Worm (Caenorhabditis elegans) whole organism, L2 larva: ENCODE results near the gene drr-1.

Experiments
- aly-2 ChIP-seq: fragments of 150-350 bp; optimal IDR thresholded peaks from 2 replicates; lab custom pipeline; 2014; ENCODE audit warnings: missing biosample characterization, missing genetic modification characterization
- egl-27 ChIP-seq: sonication (generic microtip); optimal IDR thresholded peaks from 3 replicates; lab custom pipeline; 2017; ENCODE audit warnings: missing biosample characterization, missing genetic modification reagents, missing genetic modification characterization
- elt-1 ChIP-seq: fragments of 150-350 bp; optimal IDR thresholded peaks from 2 replicates; lab custom pipeline; 2014; ENCODE audit warnings: missing biosample characterization, missing genetic modification characterization
- lsy-2 ChIP-seq, 2 experiments: fragments of 150-350 bp in 1 of 2; sonication (generic microtip) in 1 of 2; optimal IDR thresholded peaks; 2 replicates each; lab custom pipeline; 2014 to 2017; ENCODE audit warnings: missing biosample characterization in 2 of 2, missing genetic modification characterization in 2 of 2
- nhr-10 ChIP-seq: sonication (generic microtip); optimal IDR thresholded peaks from 2 replicates; lab custom pipeline; 2017; ENCODE audit warnings: missing biosample characterization, missing genetic modification characterization
- nhr-237 ChIP-seq: fragments of 150-350 bp; optimal IDR thresholded peaks from 2 replicates; lab custom pipeline; 2014; ENCODE audit warnings: missing biosample characterization, missing genetic modification characterization
- nhr-25 ChIP-seq: fragments of 150-350 bp; sonication (generic microtip); optimal IDR thresholded peaks from 3 replicates; lab custom pipeline; 2014; ENCODE audit warnings: missing biosample characterization, missing genetic modification characterization
- skn-1 ChIP-seq: sonication (generic microtip); optimal IDR thresholded peaks from 2 replicates; lab custom pipeline; 2017; ENCODE audit warnings: missing biosample characterization, missing genetic modification characterization
- unc-55 ChIP-seq: fragments of 150-350 bp; sonication (generic microtip); optimal IDR thresholded peaks from 3 replicates; lab custom pipeline; 2014; ENCODE audit warnings: missing biosample characterization, missing genetic modification reagents, missing genetic modification characterization
- unc-62 ChIP-seq: fragments of 150-350 bp; optimal IDR thresholded peaks from 2 replicates; lab custom pipeline; 2014; ENCODE audit warnings: missing biosample characterization, missing genetic modification reagents, missing genetic modification characterization
- zag-1 ChIP-seq: fragments of 150-350 bp; optimal IDR thresholded peaks from 2 replicates; lab custom pipeline; 2014; ENCODE audit warnings: missing biosample characterization, missing genetic modification characterization
- ztf-1 ChIP-seq: fragments of 200-800 bp; sonication (Bioruptor generic); conservative IDR thresholded peaks from 2 replicates; pipeline ENCODE4 v1.3.6; 2022; ENCODE audit warnings: missing genetic modification characterization, missing compliant biosample characterization
- ztf-11 ChIP-seq: sonication (generic microtip); optimal IDR thresholded peaks from 2 replicates; lab custom pipeline; 2017; ENCODE audit warnings: missing biosample characterization, missing genetic modification characterization

- TF ChIP-seq unc-62 (no peak), ztf-1 (no peak), ztf-11 (no peak), elt-1 (tag; lab: Kevin White, UChicago) (no peak), zag-1 (no peak), nhr-10 (tag; lab: Kevin White, UChicago) (no peak), aly-2 (tag; lab: Kevin White, UChicago) (no peak), egl-27 (no peak), nhr-237 (tag; lab: Kevin White, UChicago) (no peak), unc-55 (GFP tag; lab: Kevin White, UChicago) (no peak), skn-1 (no peak), lsy-2 (tag; optimal IDR thresholded peaks at IDR 0.05; lab: Kevin White, UChicago) (no peak), nhr-25 (tag; lab: Kevin White, UChicago) (no peak)
Observed at ce11 chrII:13491254-13491889, 4.3 kb downstream of the drr-1 start, which contains the start of gene alh-7.
